Fruit fly (Drosophila melanogaster): Measurements from ENCODE around the gene CG11370.

DNA sequence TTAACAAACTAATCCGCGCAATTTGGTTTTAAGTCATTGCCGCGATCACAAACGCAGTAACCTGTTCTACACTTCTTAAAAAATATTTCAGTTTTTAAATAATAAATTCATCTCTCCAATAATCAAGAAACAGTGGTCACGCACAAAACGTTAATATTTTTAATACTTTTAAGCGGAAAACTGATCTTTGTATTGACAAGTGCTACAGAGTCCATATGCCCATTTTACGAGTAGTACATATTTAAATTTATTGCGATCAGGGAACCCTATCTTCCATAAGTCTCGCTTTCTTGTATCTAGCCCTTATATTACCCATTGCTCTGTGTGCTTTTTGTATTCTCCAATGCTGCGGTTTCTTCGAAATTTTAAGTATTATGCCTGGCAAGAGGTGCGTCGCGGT, 17.5 kb downstream of the CG11370 start, which contains the start of gene CG32454:
- TF ChIP-seq CG8478 (optimal IDR thresholded peaks at IDR 0.05) (no peak), pan (optimal IDR thresholded peaks at IDR 0.05) (no peak), usp (GFP tag; optimal IDR thresholded peaks at IDR 0.05) (no peak), psq (optimal IDR thresholded peaks at IDR 0.05) (no peak)

Measured in whole organism.